Fruit fly (Drosophila melanogaster) whole organism, pupa: ENCODE measurements around the gene CG46448.

Experiments
- CG15710 ChIP-seq: fragments of 200-800 bp; sonication (Bioruptor generic); optimal IDR thresholded peaks from 2 replicates; lab custom pipeline; 2018; ENCODE audit warnings: missing biosample characterization, mild to moderate bottlenecking, missing genetic modification characterization, moderate library complexity
- CG34367 ChIP-seq: fragments of 200-800 bp; sonication (Bioruptor generic); optimal IDR thresholded peaks from 2 replicates; lab custom pipeline; 2018; ENCODE audit warnings: missing biosample characterization, mild to moderate bottlenecking, missing genetic modification characterization
- CG4496 ChIP-seq: fragments of 200-800 bp; sonication (Bioruptor generic); IDR thresholded peaks from 3 replicates; pipeline ENCODE4 v1.3.6; 2022; ENCODE audit warnings: missing biosample characterization, missing genetic modification characterization
- CG8159 ChIP-seq: fragments of 200-800 bp; sonication (Bioruptor generic); optimal IDR thresholded peaks from 3 replicates; lab custom pipeline; 2018; ENCODE audit warnings: missing biosample characterization, mild to moderate bottlenecking, missing genetic modification characterization, moderate library complexity
- CG8301 ChIP-seq: fragments of 200-800 bp; sonication (Bioruptor generic); optimal IDR thresholded peaks from 2 replicates; lab custom pipeline; 2018; ENCODE audit warnings: missing biosample characterization, mild to moderate bottlenecking, missing genetic modification characterization
- CG9948 ChIP-seq: fragments of 200-800 bp; sonication (Bioruptor generic); optimal IDR thresholded peaks from 2 replicates; lab custom pipeline; 2018; ENCODE audit warnings: missing biosample characterization, mild to moderate bottlenecking, missing genetic modification characterization, moderate library complexity
- D1 ChIP-seq: fragments of 200-800 bp; sonication (Bioruptor generic); optimal IDR thresholded peaks from 2 replicates; lab custom pipeline; 2018; ENCODE audit warnings: missing biosample characterization, mild to moderate bottlenecking, missing genetic modification characterization, moderate library complexity
- EcR ChIP-seq: fragments of 200-800 bp; sonication (Bioruptor generic); optimal IDR thresholded peaks from 3 replicates; lab custom pipeline; 2019; ENCODE audit warnings: missing biosample characterization, missing genetic modification characterization, mild to moderate bottlenecking, moderate library complexity, missing genetic modification reagents
- Pif1A ChIP-seq: fragments of 200-800 bp; sonication (Bioruptor generic); optimal IDR thresholded peaks from 3 replicates; lab custom pipeline; 2016; ENCODE audit warnings: missing biosample characterization, missing genetic modification characterization
- Pif1B ChIP-seq: fragments of 200-800 bp; sonication (Bioruptor generic); optimal IDR thresholded peaks from 3 replicates; lab custom pipeline; 2016; ENCODE audit warnings: missing biosample characterization, missing genetic modification characterization
- fd96Ca ChIP-seq: fragments of 200-800 bp; sonication (Bioruptor generic); IDR thresholded peaks from 3 replicates; pipeline ENCODE4 v1.3.6; 2022; ENCODE audit warnings: missing biosample characterization, missing genetic modification characterization
- gl ChIP-seq: fragments of 200-800 bp; sonication (Bioruptor generic); optimal IDR thresholded peaks from 2 replicates; lab custom pipeline; 2018; ENCODE audit warnings: missing biosample characterization, mild to moderate bottlenecking, missing genetic modification characterization
- rn ChIP-seq: fragments of 200-800 bp; sonication (Bioruptor generic); IDR thresholded peaks from 2 replicates; pipeline ENCODE4 v1.3.6; 2022; ENCODE audit warnings: missing biosample characterization, missing genetic modification characterization

- peak; percentile 4 for TF ChIP-seq CG8159
- no peak for TF ChIP-seq Pif1B
- no peak for TF ChIP-seq fd96Ca (GFP tag; lab: Robert Waterston, UW)
- TF ChIP-seq CG8301 (tag; lab: Kevin White, UChicago) = no peak
- no peak for TF ChIP-seq gl (tag; lab: Kevin White, UChicago)
- TF ChIP-seq EcR = no peak
- TF ChIP-seq CG9948 (tag; lab: Kevin White, UChicago) = no peak
- no peak for TF ChIP-seq CG34367 (tag; lab: Kevin White, UChicago)
- TF ChIP-seq Pif1A = no peak
- no peak for TF ChIP-seq rn (GFP tag; lab: Robert Waterston, UW)
- TF ChIP-seq D1 = no peak
- no peak for TF ChIP-seq CG4496 (GFP tag; lab: Robert Waterston, UW)
- no peak for TF ChIP-seq CG15710 (tag; lab: Kevin White, UChicago)
Observed at dm6 chr2L:2394872-2395271, 3.4 kb downstream of the CG46448 start.
